Fruit fly (Drosophila melanogaster): Measurements from ENCODE around the gene tara.

tara gene

dm6 chr3R:16224415-16225165, 861 bp upstream of the tara start (continued):
- peak; percentile 97 for TF ChIP-seq Ssrp (tag; optimal IDR thresholded peaks at IDR 0.05)
- peak in 1 of 2 experiments; percentile 99 for TF ChIP-seq eve (GFP tag; optimal IDR thresholded peaks at IDR 0.05)
- no peak for TF ChIP-seq rib (GFP tag; IDR thresholded peaks at IDR 0.05)
- TF ChIP-seq kah (GFP tag; optimal IDR thresholded peaks at IDR 0.05), result peak; percentile 91
- TF ChIP-seq prd (optimal IDR thresholded peaks at IDR 0.05), result no peak
- no peak for TF ChIP-seq prd (GFP tag; IDR thresholded peaks at IDR 0.05)
- TF ChIP-seq CG17385 (GFP tag; optimal IDR thresholded peaks at IDR 0.05), result peak; percentile 97
- peak; percentile 96 for TF ChIP-seq Deaf1 (tag; optimal IDR thresholded peaks at IDR 0.05)
- peak; percentile 91 for TF ChIP-seq CG7271 (tag; optimal IDR thresholded peaks at IDR 0.05)
- TF ChIP-seq klu (GFP tag; IDR thresholded peaks at IDR 0.05), result no peak
- peak; percentile 97 for TF ChIP-seq CG14710 (tag; optimal IDR thresholded peaks at IDR 0.05)
- peak; percentile 98 for TF ChIP-seq eyg (GFP tag; optimal IDR thresholded peaks at IDR 0.05)
- TF ChIP-seq CG9609 (GFP tag; optimal IDR thresholded peaks at IDR 0.05), result peak; percentile 97
- peak in 1 of 2 experiments; percentile 62 for TF ChIP-seq tll (GFP tag; optimal IDR thresholded peaks at IDR 0.05)
- TF ChIP-seq scrt (GFP tag; optimal IDR thresholded peaks at IDR 0.05), result peak; percentile 96
- peak; percentile 98 for TF ChIP-seq CG13296 (GFP tag; optimal IDR thresholded peaks at IDR 0.05)
- TF ChIP-seq CG9215 (GFP tag; IDR thresholded peaks at IDR 0.05), result no peak
- peak; percentile 84 for TF ChIP-seq CG30020 (tag; optimal IDR thresholded peaks at IDR 0.05)
- peak; percentile 60 for TF ChIP-seq CG3995 (GFP tag; optimal IDR thresholded peaks at IDR 0.05)
- peak; percentile 97 for TF ChIP-seq CG6854 (GFP tag; optimal IDR thresholded peaks at IDR 0.05)
- TF ChIP-seq CG7839 (tag; optimal IDR thresholded peaks at IDR 0.05), result peak; percentile 98
- TF ChIP-seq ase (GFP tag; IDR thresholded peaks at IDR 0.05), result no peak
- TF ChIP-seq Sry-δ (GFP tag; optimal IDR thresholded peaks at IDR 0.05), result peak; percentile 75
- TF ChIP-seq CG2875 (GFP tag; optimal IDR thresholded peaks at IDR 0.05), result peak; percentile 98
- TF ChIP-seq CG17802 (tag; optimal IDR thresholded peaks at IDR 0.05), result peak; percentile 89
- peak; percentile 98 for TF ChIP-seq CG13624 (GFP tag; optimal IDR thresholded peaks at IDR 0.05)
- TF ChIP-seq CHES-1-like (GFP tag; optimal IDR thresholded peaks at IDR 0.05), result peak; percentile 98
- peak; percentile 78 for TF ChIP-seq CG2116 (GFP tag; optimal IDR thresholded peaks at IDR 0.05)
- TF ChIP-seq CG1647 (GFP tag; optimal IDR thresholded peaks at IDR 0.05), result peak; percentile 96
- TF ChIP-seq pum (GFP tag; optimal IDR thresholded peaks at IDR 0.05), result peak; percentile 97
- peak; percentile 97 for TF ChIP-seq fd3F (GFP tag; optimal IDR thresholded peaks at IDR 0.05)
- TF ChIP-seq onecut (GFP tag; IDR thresholded peaks at IDR 0.05), result peak; percentile 95
- TF ChIP-seq zfh1 (GFP tag; IDR thresholded peaks at IDR 0.05), result no peak
- TF ChIP-seq slp2 (GFP tag; optimal IDR thresholded peaks at IDR 0.05), result peak; percentile 97
- peak; percentile 88 for TF ChIP-seq D19B (GFP tag; optimal IDR thresholded peaks at IDR 0.05)
- no peak for TF ChIP-seq tgo (GFP tag; IDR thresholded peaks at IDR 0.05)
- peak; percentile 96 for TF ChIP-seq repo (GFP tag; optimal IDR thresholded peaks at IDR 0.05)
- TF ChIP-seq sob (GFP tag; IDR thresholded peaks at IDR 0.05), result no peak
- peak; percentile 96 for TF ChIP-seq CG3407 (GFP tag; optimal IDR thresholded peaks at IDR 0.05)
- no peak for TF ChIP-seq CG1024 (GFP tag; IDR thresholded peaks at IDR 0.05)
- TF ChIP-seq CG14667 (GFP tag; IDR thresholded peaks at IDR 0.05), result no peak
- TF ChIP-seq CG9876 (GFP tag; optimal IDR thresholded peaks at IDR 0.05), result peak; percentile 83
- peak; percentile 96 for TF ChIP-seq btn (GFP tag; optimal IDR thresholded peaks at IDR 0.05)
- TF ChIP-seq Ptx1 (GFP tag; IDR thresholded peaks at IDR 0.05), result no peak
- TF ChIP-seq ATbp (GFP tag; optimal IDR thresholded peaks at IDR 0.05), result peak; percentile 98
- peak; percentile 95 for TF ChIP-seq CG10267 (tag; optimal IDR thresholded peaks at IDR 0.05)
- peak; percentile 96 for TF ChIP-seq Six4 (GFP tag; optimal IDR thresholded peaks at IDR 0.05)
- TF ChIP-seq stwl (tag; optimal IDR thresholded peaks at IDR 0.05), result peak; percentile 50
- TF ChIP-seq schlank (tag; optimal IDR thresholded peaks at IDR 0.05), result peak; percentile 93
- TF ChIP-seq CG15514 (GFP tag; optimal IDR thresholded peaks at IDR 0.05), result peak; percentile 94
